Fruit fly (Drosophila melanogaster): ENCODE measurements around the gene Adsl.
"Not testable (repeated sequence)": the region's sequence is repeated elsewhere in the genome, so short reads cannot be mapped to it uniquely, and the experiment has no call there.

- TF ChIP-seq CG9948 (tag; optimal IDR thresholded peaks at IDR 0.05); CG8159 (tag; optimal IDR thresholded peaks at IDR 0.05); Snoo (tag; optimal IDR thresholded peaks at IDR 0.05); CG12605 (GFP tag; IDR thresholded peaks at IDR 0.05); CG15710 (tag; optimal IDR thresholded peaks at IDR 0.05): not testable (repeated sequence)
Observed at dm6 chr3R:16988514-16988913, 32.4 kb downstream of the Adsl start, which contains the start of gene MESK4.
